Fruit fly (Drosophila melanogaster): ENCODE results near the gene amrt.

DNA sequence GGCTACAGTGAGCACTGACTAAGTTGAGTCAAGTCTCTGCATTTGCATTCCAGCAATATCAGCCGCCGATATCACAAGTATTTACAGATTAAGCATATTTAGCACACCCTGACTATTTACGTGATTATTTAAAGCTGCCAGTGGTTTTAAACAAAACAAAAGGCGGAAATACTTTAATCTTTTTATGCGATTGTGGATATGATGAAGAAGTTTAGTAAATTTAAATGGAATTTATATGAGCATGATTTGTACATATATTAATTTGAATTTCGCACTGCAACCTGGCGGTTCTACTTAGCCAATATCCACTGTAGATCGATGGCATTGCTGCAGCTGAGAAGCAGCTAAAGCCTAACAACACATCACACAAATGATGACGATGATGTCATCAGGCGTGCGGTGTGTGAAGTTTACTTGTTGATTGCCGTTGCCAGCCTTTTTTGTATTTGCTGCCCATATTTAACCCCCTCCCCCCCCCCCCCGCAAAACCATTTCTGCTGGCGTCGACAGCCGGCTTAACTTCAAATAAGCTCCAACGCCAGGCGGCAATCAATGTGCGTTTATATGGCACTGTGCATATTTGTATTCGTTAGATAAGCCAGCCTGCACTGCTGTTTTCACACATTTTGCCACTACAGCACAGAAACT, 33.4 kb downstream of the amrt start:
- TF ChIP-seq Gug (GFP tag; IDR thresholded peaks at IDR 0.05) = no peak; the same call in 1 of the 2 replicates
- peak; percentile 64 for TF ChIP-seq cyc (GFP tag; optimal IDR thresholded peaks at IDR 0.05)
- no peak for TF ChIP-seq fd85E (GFP tag; optimal IDR thresholded peaks at IDR 0.05)
- no peak for TF ChIP-seq Hr38 (GFP tag; optimal IDR thresholded peaks at IDR 0.05)
- peak; percentile 61 for TF ChIP-seq Hr39 (GFP tag; optimal IDR thresholded peaks at IDR 0.05)
- peak; percentile 82 for TF ChIP-seq pdm3 (GFP tag; optimal IDR thresholded peaks at IDR 0.05)
- TF ChIP-seq topi (GFP tag; optimal IDR thresholded peaks at IDR 0.05) = peak; percentile 55

Measured in whole organism, prepupa.